Fruit fly (Drosophila melanogaster): Measurements from ENCODE around the gene Fhos.

Fhos gene

dm6 chr3L:8825560-8825959 is 72.1 kb downstream of the Fhos start:
- TF ChIP-seq dsf (GFP tag; optimal IDR thresholded peaks at IDR 0.05; ENCODE audit: borderline replicate concordance) (no peak), sage (GFP tag; optimal IDR thresholded peaks at IDR 0.05) (peak; percentile 55), CrebA (GFP tag; optimal IDR thresholded peaks at IDR 0.05; ENCODE audit: borderline replicate concordance) (peak; percentile 35), woc (GFP tag; optimal IDR thresholded peaks at IDR 0.05) (peak; percentile 2), Myc (optimal IDR thresholded peaks at IDR 0.05) (no peak), Rel (GFP tag; optimal IDR thresholded peaks at IDR 0.05) (peak; percentile 35), Rel (tag; optimal IDR thresholded peaks at IDR 0.05) (no peak), Abd-B (GFP tag; optimal IDR thresholded peaks at IDR 0.05) (no peak), br (GFP tag; optimal IDR thresholded peaks at IDR 0.05) (no peak), psq (GFP tag; optimal IDR thresholded peaks at IDR 0.05) (peak; percentile 50), Hnf4 (GFP tag; optimal IDR thresholded peaks at IDR 0.05) (peak; percentile 30)

DNA sequence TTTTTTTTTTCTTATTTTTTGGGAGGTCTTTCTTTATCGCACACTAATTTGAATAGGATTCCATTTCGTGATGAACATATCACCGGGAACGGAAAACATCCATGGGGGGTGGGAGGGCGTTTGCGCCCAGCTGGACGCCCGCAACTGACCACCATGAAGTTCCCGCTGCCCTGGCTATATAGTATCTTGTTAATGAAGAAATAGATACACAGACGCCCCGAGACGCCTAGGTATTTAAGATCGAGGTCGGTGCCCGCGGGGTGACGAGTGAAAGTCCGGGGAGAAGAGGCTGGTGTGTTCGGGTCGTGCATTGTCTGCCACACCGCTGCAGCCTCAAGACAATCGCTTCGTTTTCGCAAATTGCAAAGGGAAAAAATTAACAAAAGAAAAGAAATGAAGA is 72.6 kb downstream of the Fhos start:
- TF ChIP-seq woc (GFP tag; optimal IDR thresholded peaks at IDR 0.05) (no peak), jim (GFP tag; optimal IDR thresholded peaks at IDR 0.05) (no peak), N (GFP tag; optimal IDR thresholded peaks at IDR 0.05) (no peak), dmrt93B (GFP tag; optimal IDR thresholded peaks at IDR 0.05) (no peak), rgr (GFP tag; optimal IDR thresholded peaks at IDR 0.05) (no peak), HLH106 (tag; optimal IDR thresholded peaks at IDR 0.05) (no peak), h (GFP tag; optimal IDR thresholded peaks at IDR 0.05) (no peak), sv (GFP tag; optimal IDR thresholded peaks at IDR 0.05) (no peak), Jra (GFP tag; optimal IDR thresholded peaks at IDR 0.05) (no peak), Abd-B (GFP tag; optimal IDR thresholded peaks at IDR 0.05) (no peak), dsf (GFP tag; optimal IDR thresholded peaks at IDR 0.05; ENCODE audit: borderline replicate concordance) (no peak), Sp1 (GFP tag; optimal IDR thresholded peaks at IDR 0.05) (no peak), Rel (GFP tag; optimal IDR thresholded peaks at IDR 0.05) (no peak), Rel (tag; optimal IDR thresholded peaks at IDR 0.05) (no peak), GATAd (GFP tag; optimal IDR thresholded peaks at IDR 0.05) (no peak), usp (GFP tag; optimal IDR thresholded peaks at IDR 0.05) (no peak)

- TF ChIP-seq dsf (GFP tag; optimal IDR thresholded peaks at IDR 0.05; ENCODE audit: borderline replicate concordance): no peak
- TF ChIP-seq rgr (GFP tag; optimal IDR thresholded peaks at IDR 0.05): peak; percentile 43
- no peak for TF ChIP-seq dmrt93B (GFP tag; optimal IDR thresholded peaks at IDR 0.05)
- TF ChIP-seq Jra (GFP tag; optimal IDR thresholded peaks at IDR 0.05): no peak
- TF ChIP-seq N (GFP tag; optimal IDR thresholded peaks at IDR 0.05): no peak
- no peak for TF ChIP-seq HLH106 (tag; optimal IDR thresholded peaks at IDR 0.05)
- peak; percentile 38 for TF ChIP-seq Rel (GFP tag; optimal IDR thresholded peaks at IDR 0.05)
- peak; percentile 38 for TF ChIP-seq Rel (tag; optimal IDR thresholded peaks at IDR 0.05)
- no peak for TF ChIP-seq Dfd (GFP tag; optimal IDR thresholded peaks at IDR 0.05)
- TF ChIP-seq brk (GFP tag; optimal IDR thresholded peaks at IDR 0.05): peak; percentile 24
- TF ChIP-seq Hr83 (GFP tag; optimal IDR thresholded peaks at IDR 0.05; ENCODE audit: poor library complexity, severe bottlenecking): peak; percentile 58
- no peak for TF ChIP-seq ey (GFP tag; optimal IDR thresholded peaks at IDR 0.05)
- peak; percentile 23 for TF ChIP-seq fru (GFP tag; optimal IDR thresholded peaks at IDR 0.05)
- TF ChIP-seq Hr78 (GFP tag; optimal IDR thresholded peaks at IDR 0.05): no peak
- TF ChIP-seq Sp1 (GFP tag; optimal IDR thresholded peaks at IDR 0.05): peak; percentile 43
- TF ChIP-seq Dif (GFP tag; optimal IDR thresholded peaks at IDR 0.05; ENCODE audit: partially characterized antibody): peak; percentile 87
- no peak for TF ChIP-seq Abd-B (GFP tag; optimal IDR thresholded peaks at IDR 0.05)
- no peak for TF ChIP-seq pan (optimal IDR thresholded peaks at IDR 0.05)
- TF ChIP-seq tai (GFP tag; optimal IDR thresholded peaks at IDR 0.05): no peak
- TF ChIP-seq usp (GFP tag; optimal IDR thresholded peaks at IDR 0.05): no peak
- TF ChIP-seq dl (GFP tag; optimal IDR thresholded peaks at IDR 0.05; ENCODE audit: insufficient read depth in 1 of 2, partially characterized antibody in 2 of 2): peak; percentile 77 to 85
- no peak for TF ChIP-seq CG9705 (GFP tag; optimal IDR thresholded peaks at IDR 0.05)
- peak; percentile 74 for TF ChIP-seq woc (GFP tag; optimal IDR thresholded peaks at IDR 0.05)
- no peak for TF ChIP-seq lola (GFP tag; optimal IDR thresholded peaks at IDR 0.05)
- TF ChIP-seq sv (GFP tag; optimal IDR thresholded peaks at IDR 0.05): no peak
- peak; percentile 75 for TF ChIP-seq sage (GFP tag; optimal IDR thresholded peaks at IDR 0.05)
- TF ChIP-seq CG32264 (GFP tag; optimal IDR thresholded peaks at IDR 0.05): no peak
- TF ChIP-seq h (GFP tag; optimal IDR thresholded peaks at IDR 0.05): peak; percentile 11
- peak; percentile 26 for TF ChIP-seq jim (GFP tag; optimal IDR thresholded peaks at IDR 0.05)
- no peak for TF ChIP-seq CrebA (GFP tag; optimal IDR thresholded peaks at IDR 0.05; ENCODE audit: borderline replicate concordance)
- TF ChIP-seq Mio (GFP tag; optimal IDR thresholded peaks at IDR 0.05): no peak
- no peak for TF ChIP-seq OdsH (GFP tag; optimal IDR thresholded peaks at IDR 0.05)
- TF ChIP-seq Hnf4 (GFP tag; optimal IDR thresholded peaks at IDR 0.05): no peak
- peak; percentile 42 for TF ChIP-seq Vsx2 (GFP tag; optimal IDR thresholded peaks at IDR 0.05; ENCODE audit: partially characterized antibody)
- no peak for TF ChIP-seq GATAd (GFP tag; optimal IDR thresholded peaks at IDR 0.05)
- peak; percentile 29 for TF ChIP-seq br (GFP tag; optimal IDR thresholded peaks at IDR 0.05)
- TF ChIP-seq foxo (GFP tag; optimal IDR thresholded peaks at IDR 0.05): peak; percentile 20 to 25
- TF ChIP-seq Myc (optimal IDR thresholded peaks at IDR 0.05): no peak
- no peak for TF ChIP-seq psq (GFP tag; optimal IDR thresholded peaks at IDR 0.05)
Measured at dm6 chr3L:8827133-8827867, 73.9 kb downstream of the Fhos start, which contains the start of gene dally. Gene dally, plus strand, starts transcription at chr3L:8827505.

Data from whole organism, wandering third instar larva.